Fruit fly (Drosophila melanogaster) whole organism, embryonic: ENCODE results near the gene Tango2.

ENCODE experiments used
- Abd-B ChIP-seq: fragments of 200-800 bp; sonication (Bioruptor generic); optimal IDR thresholded peaks from 2 replicates; lab custom pipeline; 2018; ENCODE audit warnings: missing biosample characterization, mild to moderate bottlenecking, missing genetic modification characterization, moderate library complexity
- Bdp1 ChIP-seq: fragments of 200-800 bp; sonication (Bioruptor generic); optimal IDR thresholded peaks from 3 replicates; lab custom pipeline; 2016; ENCODE audit warnings: missing biosample characterization, missing genetic modification characterization
- CG1024 ChIP-seq: fragments of 200-800 bp; sonication (Bioruptor generic); IDR thresholded peaks from 2 replicates; pipeline ENCODE4 v1.3.6; 2022; ENCODE audit warnings: missing biosample characterization, missing genetic modification characterization
- CG10431 ChIP-seq: fragments of 200-800 bp; sonication (Bioruptor generic); optimal IDR thresholded peaks from 3 replicates; lab custom pipeline; 2018; ENCODE audit warnings: missing biosample characterization, mild to moderate bottlenecking, missing genetic modification characterization
- CG10543 ChIP-seq: fragments of 200-800 bp; sonication (Bioruptor generic); optimal IDR thresholded peaks from 3 replicates; lab custom pipeline; 2017; ENCODE audit warnings: missing biosample characterization, mild to moderate bottlenecking, missing genetic modification characterization, moderate library complexity
- CG10979 ChIP-seq: fragments of 200-800 bp; sonication (Bioruptor generic); optimal IDR thresholded peaks from 2 replicates; lab custom pipeline; 2018; ENCODE audit warnings: missing biosample characterization, mild to moderate bottlenecking, missing genetic modification characterization, moderate library complexity
- CG11456 ChIP-seq: fragments of 200-800 bp; sonication (Bioruptor generic); IDR thresholded peaks from 3 replicates; pipeline ENCODE4 v1.3.6; 2022; ENCODE audit warnings: missing biosample characterization, missing genetic modification characterization
- CG12219 ChIP-seq: fragments of 200-800 bp; sonication (Bioruptor generic); optimal IDR thresholded peaks from 3 replicates; lab custom pipeline; 2018; ENCODE audit warnings: missing biosample characterization, mild to moderate bottlenecking, missing genetic modification characterization
- CG14710 ChIP-seq: fragments of 200-800 bp; sonication (Bioruptor generic); optimal IDR thresholded peaks from 3 replicates; lab custom pipeline; 2019; ENCODE audit warnings: missing biosample characterization, mild to moderate bottlenecking, missing genetic modification characterization, moderate library complexity
- CG14965 ChIP-seq: fragments of 200-800 bp; sonication (Bioruptor generic); optimal IDR thresholded peaks from 2 replicates; lab custom pipeline; 2016; ENCODE audit warnings: missing biosample characterization, missing genetic modification characterization, borderline replicate concordance
- CG16863 ChIP-seq: fragments of 200-800 bp; sonication (Bioruptor generic); optimal IDR thresholded peaks from 3 replicates; lab custom pipeline; 2016; ENCODE audit warnings: missing biosample characterization, missing genetic modification characterization
- CG17186 ChIP-seq: fragments of 200-800 bp; sonication (Bioruptor generic); optimal IDR thresholded peaks from 3 replicates; lab custom pipeline; 2017; ENCODE audit warnings: missing biosample characterization, missing genetic modification reagents, missing genetic modification characterization
- CG17359 ChIP-seq: fragments of 200-800 bp; sonication (Bioruptor generic); optimal IDR thresholded peaks from 3 replicates; lab custom pipeline; 2018; ENCODE audit warnings: missing biosample characterization, mild to moderate bottlenecking, missing genetic modification characterization, moderate library complexity
- CG1792 ChIP-seq: fragments of 200-800 bp; sonication (Bioruptor generic); optimal IDR thresholded peaks from 2 replicates; lab custom pipeline; 2016; ENCODE audit warnings: missing biosample characterization, missing genetic modification characterization
- CG2889 ChIP-seq: fragments of 200-800 bp; sonication (Bioruptor generic); IDR thresholded peaks from 3 replicates; pipeline ENCODE4 v1.3.6; 2022; ENCODE audit warnings: missing biosample characterization, missing genetic modification characterization
- CG31441 ChIP-seq: fragments of 200-800 bp; sonication (Bioruptor generic); IDR thresholded peaks from 2 replicates; pipeline ENCODE4 v1.3.6; 2022; ENCODE audit warnings: missing biosample characterization, missing genetic modification characterization
- CG3163 ChIP-seq: fragments of 200-800 bp; sonication (Bioruptor generic); optimal IDR thresholded peaks from 3 replicates; lab custom pipeline; 2016; ENCODE audit warnings: missing biosample characterization, missing genetic modification characterization
- CG32772 ChIP-seq: fragments of 200-800 bp; sonication (Bioruptor generic); IDR thresholded peaks from 2 replicates; pipeline ENCODE4 v1.3.6; 2022; ENCODE audit warnings: missing biosample characterization, missing genetic modification characterization
- CG3847 ChIP-seq: fragments of 200-800 bp; sonication (Bioruptor generic); IDR thresholded peaks from 2 replicates; pipeline ENCODE4 v1.3.6; 2022; ENCODE audit warnings: missing biosample characterization, missing genetic modification characterization
- CG4404 ChIP-seq: fragments of 200-800 bp; sonication (Bioruptor generic); IDR thresholded peaks from 2 replicates; pipeline ENCODE4 v1.3.6; 2022; ENCODE audit warnings: missing biosample characterization, missing genetic modification characterization
- CG4617 ChIP-seq: fragments of 200-800 bp; sonication (Bioruptor generic); optimal IDR thresholded peaks from 3 replicates; lab custom pipeline; 2016; ENCODE audit warnings: missing biosample characterization, missing genetic modification characterization, borderline replicate concordance
- CG6272 ChIP-seq: fragments of 200-800 bp; sonication (Bioruptor generic); IDR thresholded peaks from 2 replicates; pipeline ENCODE4 v1.3.6; 2022; ENCODE audit warnings: missing biosample characterization, missing genetic modification characterization
- CG7372 ChIP-seq: fragments of 200-800 bp; sonication (Bioruptor generic); IDR thresholded peaks from 2 replicates; pipeline ENCODE4 v1.3.6; 2022; ENCODE audit warnings: missing biosample characterization, missing genetic modification characterization
- CG8388 ChIP-seq: fragments of 200-800 bp; sonication (Bioruptor generic); optimal IDR thresholded peaks from 2 replicates; lab custom pipeline; 2019; ENCODE audit warnings: missing biosample characterization, mild to moderate bottlenecking, missing genetic modification characterization, moderate library complexity
- CTCF ChIP-seq: fragments of 200-800 bp; sonication (Bioruptor generic); optimal IDR thresholded peaks from 2 replicates; lab custom pipeline; 2017; ENCODE audit warnings: missing biosample characterization, mild to moderate bottlenecking, missing genetic modification characterization, moderate library complexity
- Hmx ChIP-seq: fragments of 200-800 bp; sonication (Bioruptor generic); optimal IDR thresholded peaks from 2 replicates; lab custom pipeline; 2016; ENCODE audit warnings: missing biosample characterization, missing genetic modification characterization
- Hsf ChIP-seq: fragments of 200-800 bp; sonication (Bioruptor generic); optimal IDR thresholded peaks from 3 replicates; lab custom pipeline; 2016; ENCODE audit warnings: missing biosample characterization, missing genetic modification characterization
- Sin3A ChIP-seq: fragments of >200 bp; optimal IDR thresholded peaks from 2 replicates; lab custom pipeline; 2018
- bbx ChIP-seq: fragments of 200-800 bp; sonication (Bioruptor generic); IDR thresholded peaks from 2 replicates; pipeline ENCODE4 v1.3.6; 2022; ENCODE audit warnings: missing biosample characterization, missing genetic modification characterization; ENCODE audit not compliant: partially characterized antibody
- chm ChIP-seq: fragments of 200-800 bp; sonication (Bioruptor generic); IDR thresholded peaks from 2 replicates; pipeline ENCODE4 v1.3.6; 2022; ENCODE audit warnings: missing biosample characterization, missing genetic modification characterization
- crol ChIP-seq: fragments of 200-800 bp; sonication (Bioruptor generic); IDR thresholded peaks from 2 replicates; pipeline ENCODE4 v1.3.6; 2022; ENCODE audit warnings: missing biosample characterization, missing genetic modification characterization
- danr ChIP-seq: fragments of 200-800 bp; sonication (Bioruptor generic); IDR thresholded peaks from 2 replicates; pipeline ENCODE4 v1.3.6; 2022; ENCODE audit warnings: missing biosample characterization, missing genetic modification characterization
- ems ChIP-seq: fragments of 200-800 bp; sonication (Bioruptor generic); optimal IDR thresholded peaks from 3 replicates; lab custom pipeline; 2016; ENCODE audit warnings: missing biosample characterization, missing genetic modification characterization
- gce ChIP-seq: fragments of 200-800 bp; sonication (Bioruptor generic); IDR thresholded peaks from 3 replicates; pipeline ENCODE4 v1.3.6; 2022; ENCODE audit warnings: missing biosample characterization, missing genetic modification characterization
- gem ChIP-seq: fragments of 200-800 bp; sonication (Bioruptor generic); optimal IDR thresholded peaks from 2 replicates; lab custom pipeline; 2019; ENCODE audit warnings: missing biosample characterization, mild to moderate bottlenecking, missing genetic modification characterization, moderate library complexity
- ham ChIP-seq: fragments of 200-800 bp; sonication (Bioruptor generic); IDR thresholded peaks from 2 replicates; pipeline ENCODE4 v1.3.6; 2022; ENCODE audit warnings: missing biosample characterization, missing genetic modification characterization
- hkb ChIP-seq, 2 experiments: fragments of 200-800 bp in 1 of 2; fragments of >200 bp in 1 of 2; sonication (Bioruptor generic) in 1 of 2; IDR thresholded peaks in 1 of 2; optimal IDR thresholded peaks in 1 of 2; 2 replicates each; pipeline versions ENCODE4 v1.3.6 to Lab custom; 2017 to 2022; ENCODE audit warnings: missing biosample characterization in 1 of 2, missing genetic modification characterization in 1 of 2
- jumu ChIP-seq: fragments of 200-800 bp; sonication (Bioruptor generic); optimal IDR thresholded peaks from 3 replicates; lab custom pipeline; 2016; ENCODE audit warnings: missing biosample characterization, missing genetic modification characterization
- lmd ChIP-seq: fragments of 200-800 bp; sonication (Bioruptor generic); IDR thresholded peaks from 2 replicates; pipeline ENCODE4 v1.3.6; 2022; ENCODE audit warnings: missing biosample characterization, missing genetic modification characterization
- mam ChIP-seq: fragments of 200-800 bp; sonication (Bioruptor generic); optimal IDR thresholded peaks from 3 replicates; lab custom pipeline; 2016; ENCODE audit warnings: missing biosample characterization, missing genetic modification characterization
- nmo ChIP-seq: fragments of 200-800 bp; sonication (Bioruptor generic); optimal IDR thresholded peaks from 2 replicates; lab custom pipeline; 2018; ENCODE audit warnings: missing biosample characterization, mild to moderate bottlenecking, missing genetic modification characterization, moderate library complexity
- salm ChIP-seq: fragments of 200-800 bp; sonication (Bioruptor generic); optimal IDR thresholded peaks from 2 replicates; lab custom pipeline; 2018; ENCODE audit warnings: missing biosample characterization, mild to moderate bottlenecking, missing genetic modification characterization
- sisA ChIP-seq: fragments of 200-800 bp; sonication (Bioruptor generic); IDR thresholded peaks from 2 replicates; pipeline ENCODE4 v1.3.6; 2022; ENCODE audit warnings: missing biosample characterization, missing genetic modification characterization
- wek ChIP-seq: fragments of 200-800 bp; sonication (Bioruptor generic); optimal IDR thresholded peaks from 3 replicates; lab custom pipeline; 2018; ENCODE audit warnings: missing biosample characterization, mild to moderate bottlenecking, missing genetic modification characterization, moderate library complexity
- zf30C ChIP-seq: fragments of 200-800 bp; sonication (Bioruptor generic); optimal IDR thresholded peaks from 3 replicates; lab custom pipeline; 2018; ENCODE audit warnings: missing biosample characterization, mild to moderate bottlenecking, missing genetic modification characterization

Gene Tango2

dm6 chrX:13641115-13641890 is 24.5 kb downstream of the Tango2 start (continued):
- TF ChIP-seq Hsf (GFP tag; lab: Kevin White, UChicago) (peak; percentile 95), jumu (GFP tag; lab: Kevin White, UChicago) (peak; percentile 95), CG10979 (tag; lab: Kevin White, UChicago) (peak; percentile 89), CG17359 (tag; lab: Kevin White, UChicago) (peak; percentile 93), CG32772 (GFP tag; lab: Robert Waterston, UW) (peak; percentile 89), CG1792 (peak; percentile 92), wek (GFP tag; lab: Kevin White, UChicago) (peak; percentile 78), nmo (GFP tag; lab: Kevin White, UChicago) (peak; percentile 92), gem (tag; lab: Kevin White, UChicago) (peak; percentile 95), bbx (GFP tag; lab: Robert Waterston, UW) (no peak), Bdp1 (GFP tag; lab: Kevin White, UChicago) (peak; percentile 87), CG16863 (GFP tag; lab: Kevin White, UChicago) (peak; percentile 95), CG3163 (GFP tag; lab: Kevin White, UChicago) (peak; percentile 78), hkb (optimal IDR thresholded peaks at IDR 0.05; lab: Kevin White, UChicago) (no peak), hkb (GFP tag; IDR thresholded peaks at IDR 0.05; lab: Robert Waterston, UW) (peak; percentile 92), CG31441 (GFP tag; lab: Robert Waterston, UW) (peak; percentile 87), CG3847 (GFP tag; lab: Robert Waterston, UW) (peak; percentile 94), CG7372 (GFP tag; lab: Robert Waterston, UW) (peak; percentile 88), CG14965 (GFP tag; lab: Kevin White, UChicago) (peak; percentile 70), Abd-B (GFP tag; lab: Kevin White, UChicago) (peak; percentile 93), chm (GFP tag; lab: Robert Waterston, UW) (peak; percentile 78), gce (peak; percentile 81), CG10431 (peak; percentile 64), CG8388 (peak; percentile 86), CG4617 (peak; percentile 78), Hmx (GFP tag; lab: Kevin White, UChicago) (peak; percentile 87), CG11456 (peak; percentile 95), danr (peak; percentile 88), lmd (GFP tag; lab: Robert Waterston, UW) (peak; percentile 96), ham (peak; percentile 90), salm (tag; lab: Kevin White, UChicago) (peak; percentile 82), CG6272 (peak; percentile 86), CG17186 (GFP tag; lab: Kevin White, UChicago) (peak; percentile 62), Sin3A (lab: Kevin White, UChicago) (no peak), CG4404 (GFP tag; lab: Robert Waterston, UW) (peak; percentile 82), CG2889 (GFP tag; lab: Robert Waterston, UW) (peak; percentile 92), crol (GFP tag; lab: Robert Waterston, UW) (no peak), CG14710 (peak; percentile 82), sisA (peak; percentile 92), CG1024 (GFP tag; lab: Robert Waterston, UW) (peak; percentile 87), ems (peak; percentile 93), CG10543 (GFP tag; lab: Kevin White, UChicago) (peak; percentile 64), zf30C (GFP tag; lab: Kevin White, UChicago) (peak; percentile 83), CG12219 (GFP tag; lab: Kevin White, UChicago) (peak; percentile 90), mam (GFP tag; lab: Kevin White, UChicago) (peak; percentile 96), CTCF (GFP tag; lab: Kevin White, UChicago) (peak; percentile 40)
